Fruit fly (Drosophila melanogaster): ENCODE data around the gene CG8891.

The CG8891 gene

dm6 chr2L:4976988-4977551 is 2.1 kb downstream of the CG8891 start, which contains the start of the genes Gmd and CG3792 (continued):
- TF ChIP-seq dsx (GFP tag; optimal IDR thresholded peaks at IDR 0.05; ENCODE audit: poor library complexity, severe bottlenecking) (peak; percentile 91), CG8632 (GFP tag; optimal IDR thresholded peaks at IDR 0.05) (peak; percentile 92), fkh (GFP tag; optimal IDR thresholded peaks at IDR 0.05) (peak; percentile 91), CG4318 (GFP tag; optimal IDR thresholded peaks at IDR 0.05) (no peak), CG11902 (GFP tag; optimal IDR thresholded peaks at IDR 0.05) (peak; percentile 91), CG15336 (GFP tag; IDR thresholded peaks at IDR 0.05) (peak; percentile 95), Eip78C (GFP tag) (peak; percentile 99), Hr4 (GFP tag; optimal IDR thresholded peaks at IDR 0.05) (no peak), cyc (GFP tag; optimal IDR thresholded peaks at IDR 0.05) (peak; percentile 95), CG31627 (GFP tag; optimal IDR thresholded peaks at IDR 0.05) (peak; percentile 96), Gug (GFP tag; IDR thresholded peaks at IDR 0.05) (peak; percentile 93), Eip93F (GFP tag; optimal IDR thresholded peaks at IDR 0.05) (no peak), Sox15 (GFP tag; optimal IDR thresholded peaks at IDR 0.05) (peak; percentile 91), CG11762 (GFP tag; optimal IDR thresholded peaks at IDR 0.05; ENCODE audit: insufficient read depth) (peak; percentile 93)

- TF ChIP-seq CG31627 (GFP tag; optimal IDR thresholded peaks at IDR 0.05) (peak; percentile 7), CG6854 (GFP tag; optimal IDR thresholded peaks at IDR 0.05) (peak; percentile 1), CG3032 (tag; optimal IDR thresholded peaks at IDR 0.05) (peak; percentile 0), esn (GFP tag; optimal IDR thresholded peaks at IDR 0.05) (peak; percentile 47), CG8319 (GFP tag; optimal IDR thresholded peaks at IDR 0.05) (no peak), Sox14 (GFP tag; optimal IDR thresholded peaks at IDR 0.05) (no peak), Eip75B (GFP tag; optimal IDR thresholded peaks at IDR 0.05) (no peak), CG6163 (GFP tag; IDR thresholded peaks at IDR 0.05) (no peak; the same call in 2 of the 3 replicates)
Measured at dm6 chr2L:4973731-4974415, 5.3 kb downstream of the CG8891 start, which contains the start of gene mRpL28. TSS of gene mRpL28 (plus strand) at chr2L:4973976.

dm6 chr2L:4971329-4971798 is 7.8 kb downstream of the CG8891 start, which contains the start of gene CG14043:
TSS of gene CG14043 (plus strand) at chr2L:4971702.
- TF ChIP-seq CG3032 (tag; optimal IDR thresholded peaks at IDR 0.05) = peak; percentile 28
- TF ChIP-seq Eip75B (GFP tag; optimal IDR thresholded peaks at IDR 0.05) = no peak
- TF ChIP-seq CG31627 (GFP tag; optimal IDR thresholded peaks at IDR 0.05) = peak; percentile 31
- TF ChIP-seq fkh (GFP tag; optimal IDR thresholded peaks at IDR 0.05) = peak; percentile 92
- no peak for TF ChIP-seq CG9139 (GFP tag; optimal IDR thresholded peaks at IDR 0.05)
- peak; percentile 36 for TF ChIP-seq esn (GFP tag; optimal IDR thresholded peaks at IDR 0.05)

DNA sequence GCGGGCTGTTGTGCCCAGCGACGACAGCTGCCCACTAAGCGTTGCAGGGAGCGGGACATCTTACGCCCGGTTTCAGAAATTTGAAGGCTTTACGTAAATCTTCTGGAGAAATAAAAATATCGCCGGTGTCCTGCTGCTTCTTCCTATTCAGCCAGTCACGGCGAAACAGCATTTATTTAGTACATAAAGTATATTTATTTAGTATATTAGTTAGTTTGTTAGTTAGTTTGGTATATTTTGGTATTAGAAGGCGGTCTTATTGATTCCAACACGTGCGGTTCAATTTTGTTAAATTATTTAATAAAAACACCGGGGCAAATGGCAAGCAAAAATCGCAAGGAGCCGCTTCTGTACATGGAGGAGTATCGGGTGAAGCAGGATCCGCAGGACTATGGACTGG is 10.4 kb downstream of the CG8891 start, which contains the start of the genes Scox and Polr1C:
Gene Scox (minus strand): TSS at position 169 of the 400 bp plus-strand sequence.
Gene Polr1C (plus strand): TSS at position 238 of the 400 bp plus-strand sequence.
- no peak for TF ChIP-seq CG3032 (tag; optimal IDR thresholded peaks at IDR 0.05)
- TF ChIP-seq Sox14 (GFP tag; optimal IDR thresholded peaks at IDR 0.05) = no peak
- no peak for TF ChIP-seq CG8632 (GFP tag; optimal IDR thresholded peaks at IDR 0.05)
- TF ChIP-seq CG32006 (GFP tag; optimal IDR thresholded peaks at IDR 0.05) = no peak
- no peak for TF ChIP-seq pdm3 (GFP tag; optimal IDR thresholded peaks at IDR 0.05)
- TF ChIP-seq ss (GFP tag; optimal IDR thresholded peaks at IDR 0.05) = no peak
- TF ChIP-seq CG8119 (GFP tag; IDR thresholded peaks at IDR 0.05) = no peak
- no peak for TF ChIP-seq salr (GFP tag; optimal IDR thresholded peaks at IDR 0.05)
- no peak for TF ChIP-seq OdsH (GFP tag; optimal IDR thresholded peaks at IDR 0.05)
- no peak for TF ChIP-seq Sox15 (GFP tag; optimal IDR thresholded peaks at IDR 0.05)
- no peak for TF ChIP-seq Met (GFP tag; optimal IDR thresholded peaks at IDR 0.05)
- TF ChIP-seq esn (GFP tag; optimal IDR thresholded peaks at IDR 0.05) = no peak
- no peak for TF ChIP-seq spab (GFP tag; optimal IDR thresholded peaks at IDR 0.05)
- no peak for TF ChIP-seq CG10631 (GFP tag; optimal IDR thresholded peaks at IDR 0.05)
- no peak for TF ChIP-seq Eip78C (GFP tag)
- TF ChIP-seq achi (GFP tag; optimal IDR thresholded peaks at IDR 0.05) = no peak
- no peak for TF ChIP-seq lz (GFP tag; optimal IDR thresholded peaks at IDR 0.05)
- no peak for TF ChIP-seq Hr39 (GFP tag; optimal IDR thresholded peaks at IDR 0.05)
- no peak for TF ChIP-seq Blimp-1 (GFP tag; optimal IDR thresholded peaks at IDR 0.05)
- no peak for TF ChIP-seq acj6 (GFP tag; optimal IDR thresholded peaks at IDR 0.05)
